Worm (Caenorhabditis elegans) whole organism, young adult: ENCODE results near the gene F07C6.3.

Experiments
- Y53F4B.3 ChIP-seq: fragments of 200-800 bp; sonication (Bioruptor generic); IDR thresholded peaks from 2 replicates; pipeline ENCODE4 v1.3.6; 2022; ENCODE audit warnings: missing genetic modification reagents, missing genetic modification characterization, missing compliant biosample characterization
- ZK185.1 ChIP-seq: sonication (generic microtip); optimal IDR thresholded peaks from 2 replicates; lab custom pipeline; 2016; ENCODE audit warnings: mild to moderate bottlenecking, missing genetic modification characterization, missing compliant biosample characterization; ENCODE audit not compliant: poor library complexity, severe bottlenecking
- attf-5 ChIP-seq: fragments of 200-800 bp; sonication (Bioruptor generic); optimal IDR thresholded peaks from 2 replicates; lab custom pipeline; 2018; ENCODE audit warnings: mild to moderate bottlenecking, missing genetic modification characterization, missing compliant biosample characterization
- egl-18 ChIP-seq: fragments of 200-800 bp; sonication (Bioruptor generic); IDR thresholded peaks from 2 replicates; pipeline ENCODE4 v1.3.6; 2022; ENCODE audit warnings: missing genetic modification reagents, missing genetic modification characterization, missing compliant biosample characterization
- gei-17 ChIP-seq: fragments of 200-800 bp; sonication (Bioruptor generic); optimal IDR thresholded peaks from 2 replicates; lab custom pipeline; 2018; ENCODE audit warnings: mild to moderate bottlenecking, missing genetic modification characterization, missing compliant biosample characterization
- hrde-1 ChIP-seq: sonication (generic microtip); optimal IDR thresholded peaks from 2 replicates; lab custom pipeline; 2016; ENCODE audit warnings: missing genetic modification characterization, mild to moderate bottlenecking, missing compliant biosample characterization, moderate library complexity, missing genotype, missing genetic modification reagents, borderline replicate concordance
- lag-1 ChIP-seq: fragments of 200-800 bp; sonication (Bioruptor generic); IDR thresholded peaks from 2 replicates; pipeline ENCODE4 v1.3.6; 2022; ENCODE audit warnings: missing genetic modification reagents, missing genetic modification characterization, missing compliant biosample characterization
- let-526 ChIP-seq: fragments of 200-800 bp; sonication (Bioruptor generic); IDR thresholded peaks from 2 replicates; pipeline ENCODE4 v1.3.6; 2022; ENCODE audit warnings: missing genetic modification reagents, missing genetic modification characterization, missing compliant biosample characterization
- lin-26 ChIP-seq: fragments of 200-800 bp; sonication (Bioruptor generic); IDR thresholded peaks from 2 replicates; pipeline ENCODE4 v1.3.6; 2022; ENCODE audit warnings: missing genetic modification reagents, missing genetic modification characterization, missing compliant biosample characterization
- lin-35 ChIP-seq, 3 experiments: fragments of 150-350 bp in 2 of 3; sonication (generic microtip) in 1 of 3; optimal IDR thresholded peaks; 2 replicates each; lab custom pipeline; 2014 to 2018; ENCODE audit warnings: missing biosample characterization in 3 of 3, missing genetic modification characterization in 3 of 3, missing genetic modification reagents in 3 of 3
- mes-4 ChIP-seq: sonication (generic microtip); optimal IDR thresholded peaks from 2 replicates; lab custom pipeline; 2016; ENCODE audit warnings: missing genotype, missing genetic modification characterization, missing compliant biosample characterization
- pha-4 ChIP-seq: fragments of 150-350 bp; sonication (generic microtip); optimal IDR thresholded peaks from 2 replicates; lab custom pipeline; 2014; ENCODE audit warnings: missing biosample characterization, missing genetic modification reagents, missing genetic modification characterization
- snpc-4 ChIP-seq, 5 experiments: fragments of 150-350 bp in 1 of 5; sonication (generic microtip) in 4 of 5; optimal IDR thresholded peaks; 2 replicates each; lab custom pipeline; 2014 to 2018; ENCODE audit warnings: missing genetic modification characterization in 5 of 5, missing biosample characterization in 3 of 5, antibody characterized with exemption in 2 of 5, mild to moderate bottlenecking in 2 of 5, missing compliant biosample characterization in 2 of 5, missing genotype in 2 of 5, moderate library complexity in 2 of 5, missing genetic modification reagents in 1 of 5
- ztf-3 ChIP-seq: fragments of 200-800 bp; sonication (Bioruptor generic); optimal IDR thresholded peaks from 2 replicates; lab custom pipeline; 2018; ENCODE audit warnings: mild to moderate bottlenecking, missing genetic modification characterization, missing compliant biosample characterization

ce11 chrIV:12816636-12817035 is 27.6 kb downstream of the F07C6.3 start:
- TF ChIP-seq let-526 (GFP tag; lab: Robert Waterston, UW) (no peak), snpc-4 (GFP tag; optimal IDR thresholded peaks at IDR 0.05; lab: Kevin White, UChicago) (no peak), snpc-4 (tag; optimal IDR thresholded peaks at IDR 0.05; lab: Kevin White, UChicago) (no peak), mes-4 (tag; lab: Kevin White, UChicago) (no peak), pha-4 (tag; lab: Kevin White, UChicago) (no peak), lin-26 (GFP tag; lab: Robert Waterston, UW) (no peak), Y53F4B.3 (GFP tag; lab: Robert Waterston, UW) (no peak), hrde-1 (tag; lab: Kevin White, UChicago) (no peak), lag-1 (GFP tag; lab: Robert Waterston, UW) (no peak), lin-35 (GFP tag; optimal IDR thresholded peaks at IDR 0.05; lab: Kevin White, UChicago) (no peak), egl-18 (no peak), attf-5 (GFP tag; lab: Kevin White, UChicago) (no peak), ZK185.1 (tag; lab: Kevin White, UChicago) (no peak), ztf-3 (GFP tag; lab: Kevin White, UChicago) (no peak), gei-17 (GFP tag; lab: Kevin White, UChicago) (no peak)
